Worm (Caenorhabditis elegans) whole organism, L1 larva: ENCODE results near the gene cul-2.

Experiments
- Y116A8C.19 ChIP-seq: sonication (generic microtip); optimal IDR thresholded peaks from 2 replicates; lab custom pipeline; 2016; ENCODE audit warnings: missing compliant biosample characterization, missing genetic modification characterization, borderline replicate concordance
- ama-1 ChIP-seq: fragments of 150-350 bp; optimal IDR thresholded peaks from 2 replicates; lab custom pipeline; 2014
- blmp-1 ChIP-seq: fragments of 150-350 bp; optimal IDR thresholded peaks from 2 replicates; lab custom pipeline; 2014; ENCODE audit warnings: missing biosample characterization, missing genetic modification characterization
- ceh-8 ChIP-seq: fragments of 200-800 bp; sonication (Bioruptor generic); optimal IDR thresholded peaks from 2 replicates; lab custom pipeline; 2018; ENCODE audit warnings: mild to moderate bottlenecking, missing genetic modification characterization, moderate library complexity, missing compliant biosample characterization
- efl-3 ChIP-seq: fragments of 200-800 bp; sonication (Bioruptor generic); optimal IDR thresholded peaks from 2 replicates; lab custom pipeline; 2018; ENCODE audit warnings: mild to moderate bottlenecking, missing genetic modification characterization, missing compliant biosample characterization
- egl-27 ChIP-seq, 2 experiments: fragments of 150-350 bp in 1 of 2; sonication (generic microtip); optimal IDR thresholded peaks; 3 replicates each; lab custom pipeline; 2017 to 2018; ENCODE audit warnings: missing biosample characterization in 2 of 2, missing genetic modification characterization in 2 of 2, missing genetic modification reagents in 2 of 2
- lin-39 ChIP-seq: fragments of 150-350 bp; optimal IDR thresholded peaks from 2 replicates; lab custom pipeline; 2014; ENCODE audit warnings: missing biosample characterization, missing genetic modification reagents, missing genetic modification characterization
- nhr-76 ChIP-seq: sonication (generic microtip); optimal IDR thresholded peaks from 2 replicates; lab custom pipeline; 2017; ENCODE audit warnings: missing biosample characterization, missing genetic modification characterization
- pax-3 ChIP-seq: fragments of 200-800 bp; sonication (Bioruptor generic); optimal IDR thresholded peaks from 2 replicates; lab custom pipeline; 2018; ENCODE audit warnings: mild to moderate bottlenecking, missing genetic modification characterization, moderate library complexity, missing compliant biosample characterization

- no peak for TF ChIP-seq nhr-76 (tag; lab: Kevin White, UChicago)
- no peak for TF ChIP-seq pax-3
- TF ChIP-seq Y116A8C.19 (tag; lab: Kevin White, UChicago): no peak
- no peak for TF ChIP-seq ceh-8 (GFP tag; lab: Kevin White, UChicago)
- TF ChIP-seq egl-27 (tag; optimal IDR thresholded peaks at IDR 0.05; lab: Kevin White, UChicago): no peak
- TF ChIP-seq blmp-1 (tag; lab: Kevin White, UChicago): no peak
- no peak for TF ChIP-seq ama-1 (lab: Kevin White, UChicago)
- TF ChIP-seq lin-39 (tag; lab: Kevin White, UChicago): no peak
- TF ChIP-seq efl-3 (GFP tag; lab: Kevin White, UChicago): no peak
Observed at ce11 chrIII:13708415-13708814, 21.3 kb downstream of the cul-2 start.
